Worm (Caenorhabditis elegans): ENCODE results near the gene ZK381.8.

ZK381.8 gene

DNA sequence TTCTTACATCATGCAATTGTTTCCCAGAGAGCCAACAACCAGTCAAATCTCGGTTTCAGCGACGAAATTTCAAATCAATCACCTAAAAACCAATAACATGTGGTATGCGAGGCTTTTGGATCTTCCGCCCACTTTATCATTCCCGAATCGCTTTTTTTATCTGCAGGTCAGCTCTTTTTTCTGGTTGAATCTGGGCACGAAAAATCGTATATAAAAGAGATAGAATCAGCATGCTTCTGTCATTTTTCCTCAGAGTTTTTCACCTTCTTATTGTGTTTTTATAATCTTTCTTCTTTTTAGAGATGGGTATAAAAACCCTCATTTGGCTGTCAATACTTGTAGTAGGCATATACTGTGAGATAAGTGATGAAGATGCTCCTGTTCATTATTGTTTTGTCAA, 33.2 kb upstream of the ZK381.8 start, which contains the start of gene cht-3:
Gene cht-3 (plus strand): TSS at position 301 of the 400 bp plus-strand sequence.
- no peak for TF ChIP-seq attf-5 (GFP tag; optimal IDR thresholded peaks at IDR 0.05)
- TF ChIP-seq mxl-1 (tag; optimal IDR thresholded peaks at IDR 0.05), result no peak
- no peak for TF ChIP-seq ztf-6 (GFP tag; IDR thresholded peaks at IDR 0.05)

ce11 chrIV:6999206-6999605, 29.0 kb upstream of the ZK381.8 start, which contains the start of gene C25A8.5:
C25A8.5 (plus strand) TSS chrIV:6999506.
- TF ChIP-seq nhr-80 (tag; optimal IDR thresholded peaks at IDR 0.05), result no peak
- TF ChIP-seq F37B4.10 (GFP tag; IDR thresholded peaks at IDR 0.05), result no peak
- TF ChIP-seq lin-26 (GFP tag; IDR thresholded peaks at IDR 0.05), result no peak
- no peak for TF ChIP-seq him-1 (tag; optimal IDR thresholded peaks at IDR 0.05)
- TF ChIP-seq Y56A3A.18 (GFP tag; IDR thresholded peaks at IDR 0.05), result no peak
- no peak for TF ChIP-seq ztf-6 (GFP tag; IDR thresholded peaks at IDR 0.05)
- TF ChIP-seq mxl-1 (tag; optimal IDR thresholded peaks at IDR 0.05), result no peak
- no peak for TF ChIP-seq F39B2.1 (GFP tag; IDR thresholded peaks at IDR 0.05)
- no peak for TF ChIP-seq nfya-2 (GFP tag; IDR thresholded peaks at IDR 0.05)
- TF ChIP-seq snpc-4 (GFP tag; optimal IDR thresholded peaks at IDR 0.05), result no peak
- no peak for TF ChIP-seq snpc-4 (tag; optimal IDR thresholded peaks at IDR 0.05)
- TF ChIP-seq pbrm-1 (GFP tag; IDR thresholded peaks at IDR 0.05), result no peak
- no peak for TF ChIP-seq ztf-26 (tag; optimal IDR thresholded peaks at IDR 0.05)
- TF ChIP-seq F55B11.4 (tag; optimal IDR thresholded peaks at IDR 0.05; ENCODE audit: borderline replicate concordance, insufficient read depth), result no peak
- no peak for TF ChIP-seq C06A6.2 (GFP tag; conservative IDR thresholded peaks at IDR 0.05)
- no peak for TF ChIP-seq let-607 (tag; optimal IDR thresholded peaks at IDR 0.05)
- no peak for TF ChIP-seq B0261.1 (tag; optimal IDR thresholded peaks at IDR 0.05)
- no peak for TF ChIP-seq nhr-27 (tag; optimal IDR thresholded peaks at IDR 0.05)
- TF ChIP-seq T07F8.4 (tag; optimal IDR thresholded peaks at IDR 0.05), result no peak
- TF ChIP-seq egl-44 (GFP tag; IDR thresholded peaks at IDR 0.05), result no peak

DNA sequence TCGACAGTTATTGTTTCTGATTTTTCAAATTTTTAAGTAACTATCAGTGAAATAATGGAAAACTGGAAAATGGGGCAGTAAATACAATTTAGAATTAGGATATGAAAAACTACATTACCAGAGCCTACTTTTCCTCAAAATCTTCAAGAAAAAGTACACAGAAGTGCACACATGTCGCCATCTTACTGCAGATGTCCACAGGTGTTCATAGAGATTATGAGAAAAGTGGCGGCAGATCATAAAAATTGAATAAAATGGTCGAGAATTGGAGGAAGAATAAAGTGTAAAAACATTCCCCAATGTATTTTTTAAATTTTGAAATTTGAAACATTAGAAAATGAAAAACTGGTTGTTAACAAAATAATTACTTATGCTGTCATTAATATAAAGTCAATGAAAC, 27.7 kb upstream of the ZK381.8 start:
- TF ChIP-seq ekl-4 (GFP tag; IDR thresholded peaks at IDR 0.05) (no peak), lin-54 (GFP tag; optimal IDR thresholded peaks at IDR 0.05) (no peak), akir-1 (GFP tag; optimal IDR thresholded peaks at IDR 0.05) (no peak), hlh-12 (tag; optimal IDR thresholded peaks at IDR 0.05) (no peak), Y67H2A.10 (GFP tag; conservative IDR thresholded peaks at IDR 0.05) (no peak), Y53F4B.3 (GFP tag; IDR thresholded peaks at IDR 0.05) (no peak), hmg-20 (GFP tag; IDR thresholded peaks at IDR 0.05) (no peak), sdz-38 (tag; optimal IDR thresholded peaks at IDR 0.05) (no peak), ztf-3 (GFP tag; optimal IDR thresholded peaks at IDR 0.05) (no peak), Y95B8A.8 (GFP tag; IDR thresholded peaks at IDR 0.05) (no peak), F49E8.2 (tag; optimal IDR thresholded peaks at IDR 0.05; ENCODE audit: insufficient read depth) (no peak), ccch-3 (GFP tag; optimal IDR thresholded peaks at IDR 0.05) (no peak)

DNA sequence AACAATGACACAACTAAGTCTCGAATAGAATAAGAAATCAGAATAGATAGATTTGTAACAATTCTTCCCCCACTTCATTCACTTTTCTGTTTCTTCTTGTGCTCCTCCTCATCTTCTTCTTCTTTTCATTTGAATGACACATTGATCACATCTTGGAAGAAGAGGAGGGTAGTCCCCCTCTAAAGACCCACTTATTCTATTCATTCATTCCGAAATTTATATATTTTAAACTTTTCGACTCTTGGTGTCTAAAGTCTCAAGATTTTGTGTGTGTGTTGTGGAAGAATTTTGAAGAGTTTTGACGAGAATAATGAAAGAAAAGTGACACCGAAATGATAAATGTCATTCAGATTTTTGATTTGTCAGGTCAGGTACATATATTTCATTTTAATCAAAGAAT, 20.9 kb upstream of the ZK381.8 start:
- TF ChIP-seq dpl-1 (GFP tag; optimal IDR thresholded peaks at IDR 0.05) (no peak), nhr-80 (tag; optimal IDR thresholded peaks at IDR 0.05) (no peak), ekl-4 (GFP tag; IDR thresholded peaks at IDR 0.05) (no peak), mel-28 (tag; optimal IDR thresholded peaks at IDR 0.05; ENCODE audit: borderline replicate concordance) (no peak), lsl-1 (GFP tag; optimal IDR thresholded peaks at IDR 0.05) (no peak), efl-1 (GFP tag; optimal IDR thresholded peaks at IDR 0.05) (no peak), nhr-90 (tag; optimal IDR thresholded peaks at IDR 0.05) (no peak), repo-1 (tag; optimal IDR thresholded peaks at IDR 0.05) (no peak)

All from whole organism, young adult.